Worm (Caenorhabditis elegans) whole organism, L1 larva: ENCODE results near the gene lido-13.

Experiments used
- C04F5.9 ChIP-seq: sonication (generic microtip); optimal IDR thresholded peaks from 2 replicates; lab custom pipeline; 2016; ENCODE audit warnings: missing genetic modification characterization, missing compliant biosample characterization
- C16A3.4 ChIP-seq: fragments of 150-350 bp; optimal IDR thresholded peaks from 2 replicates; lab custom pipeline; 2014; ENCODE audit warnings: missing biosample characterization, missing genetic modification characterization
- C34B4.2 ChIP-seq: sonication (generic microtip); optimal IDR thresholded peaks from 2 replicates; lab custom pipeline; 2017; ENCODE audit warnings: mild to moderate bottlenecking, missing genetic modification characterization, missing compliant biosample characterization
- Y116A8C.19 ChIP-seq: sonication (generic microtip); optimal IDR thresholded peaks from 2 replicates; lab custom pipeline; 2016; ENCODE audit warnings: missing compliant biosample characterization, missing genetic modification characterization, borderline replicate concordance
- aha-1 ChIP-seq: fragments of 150-350 bp; optimal IDR thresholded peaks from 2 replicates; lab custom pipeline; 2014; ENCODE audit warnings: missing biosample characterization, missing genetic modification characterization
- alr-1 ChIP-seq: fragments of 200-800 bp; sonication (Bioruptor generic); optimal IDR thresholded peaks from 2 replicates; lab custom pipeline; 2018; ENCODE audit warnings: borderline replicate concordance, mild to moderate bottlenecking, missing genetic modification characterization, missing compliant biosample characterization
- blmp-1 ChIP-seq: fragments of 150-350 bp; optimal IDR thresholded peaks from 2 replicates; lab custom pipeline; 2014; ENCODE audit warnings: missing biosample characterization, missing genetic modification characterization
- ceh-8 ChIP-seq: fragments of 200-800 bp; sonication (Bioruptor generic); optimal IDR thresholded peaks from 2 replicates; lab custom pipeline; 2018; ENCODE audit warnings: mild to moderate bottlenecking, missing genetic modification characterization, moderate library complexity, missing compliant biosample characterization
- ceh-82 ChIP-seq, 3 experiments: fragments of 150-350 bp in 1 of 3; sonication (generic microtip) in 2 of 3; optimal IDR thresholded peaks; 2 replicates each; lab custom pipeline; 2014 to 2017; ENCODE audit warnings: missing biosample characterization in 3 of 3, missing genetic modification characterization in 3 of 3
- ceh-88 ChIP-seq: fragments of 200-800 bp; sonication (Bioruptor generic); IDR thresholded peaks from 2 replicates; pipeline ENCODE4 v1.3.6; 2022; ENCODE audit warnings: missing genetic modification characterization, missing compliant biosample characterization
- dpl-1 ChIP-seq, 3 experiments: fragments of 150-350 bp in 2 of 3; sonication (generic microtip) in 1 of 3; optimal IDR thresholded peaks; 2 replicates each; lab custom pipeline; 2014 to 2017; ENCODE audit warnings: missing biosample characterization in 3 of 3, missing genetic modification characterization in 3 of 3, missing genetic modification reagents in 3 of 3
- dsc-1 ChIP-seq: sonication (generic microtip); optimal IDR thresholded peaks from 2 replicates; lab custom pipeline; 2016; ENCODE audit warnings: mild to moderate bottlenecking, missing genetic modification characterization, missing compliant biosample characterization
- efl-1 ChIP-seq, 4 experiments: fragments of 150-350 bp; optimal IDR thresholded peaks in 3 of 4; peaks in 1 of 4; 1 replicate in 1 of 4; 2 replicates in 3 of 4; lab custom pipeline; 2014; ENCODE audit warnings: missing biosample characterization in 2 of 4, missing genetic modification characterization in 2 of 4, missing genetic modification reagents in 2 of 4
- elt-2 ChIP-seq: sonication (generic microtip); optimal IDR thresholded peaks from 2 replicates; lab custom pipeline; 2016; ENCODE audit warnings: missing genetic modification characterization, mild to moderate bottlenecking, inconsistent platforms, missing compliant biosample characterization, missing genetic modification reagents
- fkh-10 ChIP-seq: sonication (generic microtip); optimal IDR thresholded peaks from 2 replicates; lab custom pipeline; 2017; ENCODE audit warnings: missing biosample characterization, missing genetic modification reagents, missing genetic modification characterization
- fkh-8 ChIP-seq: sonication (generic microtip); optimal IDR thresholded peaks from 2 replicates; lab custom pipeline; 2016; ENCODE audit warnings: mild to moderate bottlenecking, missing genetic modification characterization, missing compliant biosample characterization
- fos-1 ChIP-seq: fragments of 150-350 bp; optimal IDR thresholded peaks from 2 replicates; lab custom pipeline; 2014; ENCODE audit warnings: missing biosample characterization, missing genetic modification characterization
- grh-1 ChIP-seq: fragments of 200-800 bp; sonication (Bioruptor generic); IDR thresholded peaks from 2 replicates; pipeline ENCODE4 v1.3.6; 2022; ENCODE audit warnings: missing genetic modification reagents, missing genetic modification characterization, missing compliant biosample characterization
- hpl-2 ChIP-seq: fragments of 150-350 bp; optimal IDR thresholded peaks from 2 replicates; lab custom pipeline; 2014; ENCODE audit warnings: missing biosample characterization, missing genetic modification reagents, missing genetic modification characterization
- lin-13 ChIP-seq: fragments of 150-350 bp; optimal IDR thresholded peaks from 2 replicates; lab custom pipeline; 2014; ENCODE audit warnings: missing biosample characterization, missing genetic modification reagents, missing genetic modification characterization
- lin-14 ChIP-seq: fragments of 200-800 bp; sonication (Bioruptor generic); optimal IDR thresholded peaks from 2 replicates; lab custom pipeline; 2018; ENCODE audit warnings: mild to moderate bottlenecking, missing genetic modification characterization, moderate library complexity, missing compliant biosample characterization
- lin-15B ChIP-seq: fragments of 150-350 bp; sonication (generic microtip); optimal IDR thresholded peaks from 3 replicates; lab custom pipeline; 2014; ENCODE audit warnings: missing biosample characterization, missing genetic modification characterization
- lin-35 ChIP-seq, 2 experiments: fragments of 150-350 bp; optimal IDR thresholded peaks; 2 replicates each; lab custom pipeline; 2014; ENCODE audit warnings: missing biosample characterization in 2 of 2, missing genetic modification characterization in 2 of 2, missing genetic modification reagents in 2 of 2
- lir-3 ChIP-seq: sonication (generic microtip); optimal IDR thresholded peaks from 2 replicates; lab custom pipeline; 2016; ENCODE audit warnings: mild to moderate bottlenecking, missing genetic modification characterization, moderate library complexity, missing compliant biosample characterization; ENCODE audit not compliant: poor library complexity
- mep-1 ChIP-seq: fragments of 150-350 bp; optimal IDR thresholded peaks from 2 replicates; lab custom pipeline; 2014; ENCODE audit warnings: missing biosample characterization, missing genetic modification characterization
- nhr-11 ChIP-seq: fragments of 150-350 bp; optimal IDR thresholded peaks from 2 replicates; lab custom pipeline; 2014; ENCODE audit warnings: missing biosample characterization, missing genetic modification characterization
- nhr-20 ChIP-seq: sonication (generic microtip); optimal IDR thresholded peaks from 2 replicates; lab custom pipeline; 2016; ENCODE audit warnings: mild to moderate bottlenecking, missing genetic modification characterization, missing compliant biosample characterization
- nhr-237 ChIP-seq: fragments of 150-350 bp; optimal IDR thresholded peaks from 2 replicates; lab custom pipeline; 2014; ENCODE audit warnings: missing biosample characterization, missing genetic modification characterization
- nhr-47 ChIP-seq: sonication (generic microtip); optimal IDR thresholded peaks from 2 replicates; lab custom pipeline; 2016; ENCODE audit warnings: mild to moderate bottlenecking, missing genetic modification characterization, moderate library complexity, missing compliant biosample characterization
- nhr-71 ChIP-seq: sonication (generic microtip); optimal IDR thresholded peaks from 2 replicates; lab custom pipeline; 2016; ENCODE audit warnings: mild to moderate bottlenecking, missing genetic modification characterization, moderate library complexity, missing compliant biosample characterization
- nhr-76 ChIP-seq: sonication (generic microtip); optimal IDR thresholded peaks from 2 replicates; lab custom pipeline; 2017; ENCODE audit warnings: missing biosample characterization, missing genetic modification characterization
- nhr-85 ChIP-seq: sonication (generic microtip); peaks from one replicate; lab custom pipeline; 2016; ENCODE audit warnings: missing genetic modification characterization, inconsistent platforms, missing compliant biosample characterization
- nhr-90 ChIP-seq: sonication (generic microtip); optimal IDR thresholded peaks from 2 replicates; lab custom pipeline; 2016; ENCODE audit warnings: mild to moderate bottlenecking, missing genetic modification characterization, missing compliant biosample characterization; ENCODE audit not compliant: poor library complexity
- rnt-1 ChIP-seq: sonication (generic microtip); optimal IDR thresholded peaks from 2 replicates; lab custom pipeline; 2016; ENCODE audit warnings: mild to moderate bottlenecking, missing genetic modification characterization, moderate library complexity, missing compliant biosample characterization
- skn-1 ChIP-seq: fragments of 150-350 bp; optimal IDR thresholded peaks from 2 replicates; lab custom pipeline; 2014; ENCODE audit warnings: missing biosample characterization, missing genetic modification characterization
- snpc-4 ChIP-seq: fragments of 150-350 bp; optimal IDR thresholded peaks from 2 replicates; lab custom pipeline; 2014; ENCODE audit warnings: missing biosample characterization, missing genetic modification characterization
- snu-23 ChIP-seq: sonication (generic microtip); optimal IDR thresholded peaks from 2 replicates; lab custom pipeline; 2016; ENCODE audit warnings: missing genetic modification characterization, missing compliant biosample characterization
- sptf-1 ChIP-seq: fragments of 150-350 bp; optimal IDR thresholded peaks from 2 replicates; lab custom pipeline; 2014; ENCODE audit warnings: missing biosample characterization, missing genetic modification characterization
- sup-37 ChIP-seq: fragments of 200-800 bp; sonication (Bioruptor generic); optimal IDR thresholded peaks from 2 replicates; lab custom pipeline; 2018; ENCODE audit warnings: mild to moderate bottlenecking, missing genetic modification characterization, missing compliant biosample characterization
- swsn-7 ChIP-seq: sonication (generic microtip); optimal IDR thresholded peaks from 2 replicates; lab custom pipeline; 2016; ENCODE audit warnings: missing genetic modification characterization, missing compliant biosample characterization
- tbx-2 ChIP-seq: sonication (generic microtip); optimal IDR thresholded peaks from 2 replicates; lab custom pipeline; 2016; ENCODE audit warnings: missing genetic modification characterization, missing compliant biosample characterization
- unc-130 ChIP-seq: fragments of 150-350 bp; optimal IDR thresholded peaks from 2 replicates; lab custom pipeline; 2017; ENCODE audit warnings: missing biosample characterization, missing genetic modification characterization, inconsistent platforms
- unc-62 ChIP-seq: fragments of 150-350 bp; optimal IDR thresholded peaks from 2 replicates; lab custom pipeline; 2014; ENCODE audit warnings: missing biosample characterization, missing genetic modification reagents, missing genetic modification characterization
- unc-98 ChIP-seq: fragments of 200-800 bp; sonication (Bioruptor generic); IDR thresholded peaks from 2 replicates; pipeline ENCODE4 v1.3.6; 2022; ENCODE audit warnings: missing genetic modification characterization, missing compliant biosample characterization
- zip-4 ChIP-seq: fragments of 200-800 bp; sonication (Bioruptor generic); optimal IDR thresholded peaks from 2 replicates; lab custom pipeline; 2018; ENCODE audit warnings: mild to moderate bottlenecking, missing genetic modification characterization, moderate library complexity, missing compliant biosample characterization
- ztf-11 ChIP-seq, 2 experiments: sonication (generic microtip); optimal IDR thresholded peaks; 2 replicates each; lab custom pipeline; 2016 to 2017; ENCODE audit warnings: missing genetic modification characterization in 2 of 2, missing biosample characterization in 1 of 2, missing compliant biosample characterization in 1 of 2
- ztf-4 ChIP-seq: fragments of 150-350 bp; optimal IDR thresholded peaks from 2 replicates; lab custom pipeline; 2014; ENCODE audit warnings: missing biosample characterization, missing genetic modification characterization

The lido-13 gene

ce11 chrII:3055531-3055930, 1.4 kb upstream of the lido-13 start (continued):
- TF ChIP-seq lin-15B (tag; lab: Kevin White, UChicago): no peak
- peak; percentile 27 for TF ChIP-seq nhr-47 (tag; lab: Kevin White, UChicago)
- TF ChIP-seq nhr-11 (tag; lab: Kevin White, UChicago): no peak
- no peak for TF ChIP-seq ceh-88 (GFP tag; lab: Robert Waterston, UW)
- no peak for TF ChIP-seq alr-1 (tag; lab: Kevin White, UChicago)
- peak; percentile 17 for TF ChIP-seq skn-1 (tag; lab: Kevin White, UChicago)
- TF ChIP-seq fos-1: no peak
- TF ChIP-seq mep-1: peak; percentile 33
- TF ChIP-seq lir-3 (tag; lab: Kevin White, UChicago): no peak
- TF ChIP-seq rnt-1 (tag; lab: Kevin White, UChicago): peak; percentile 24
- no peak for TF ChIP-seq nhr-237
- no peak for TF ChIP-seq C04F5.9 (tag; lab: Kevin White, UChicago)
- no peak for TF ChIP-seq sptf-1 (tag; lab: Kevin White, UChicago)
- no peak for TF ChIP-seq C34B4.2
- no peak for TF ChIP-seq hpl-2 (GFP tag; lab: Kevin White, UChicago)

- TF ChIP-seq ztf-11 (tag; optimal IDR thresholded peaks at IDR 0.05; lab: Kevin White, UChicago) (peak in 1 of 2 experiments; percentile 6), C16A3.4 (tag; lab: Kevin White, UChicago) (no peak), C34B4.2 (no peak), snu-23 (GFP tag; lab: Kevin White, UChicago) (peak; percentile 55), nhr-85 (no peak), fkh-8 (tag; lab: Kevin White, UChicago) (peak; percentile 30), lin-35 (GFP tag; optimal IDR thresholded peaks at IDR 0.05; lab: Kevin White, UChicago) (peak in 1 of 2 experiments; percentile 17), nhr-47 (tag; lab: Kevin White, UChicago) (peak; percentile 47), unc-98 (GFP tag; lab: Robert Waterston, UW) (no peak), efl-1 (optimal IDR thresholded peaks at IDR 0.05; lab: Kevin White, UChicago) (peak; percentile 15 to 17), efl-1 (GFP tag; optimal IDR thresholded peaks at IDR 0.05 in 1 of 2; lab: Kevin White, UChicago) (peak in 1 of 2 experiments; percentile 82), lin-13 (GFP tag; lab: Kevin White, UChicago) (no peak), skn-1 (tag; lab: Kevin White, UChicago) (no peak), fos-1 (no peak), ceh-82 (tag; optimal IDR thresholded peaks at IDR 0.05; lab: Kevin White, UChicago) (peak in 1 of 3 experiments; percentile 28), nhr-71 (tag; lab: Kevin White, UChicago) (peak; percentile 36), snpc-4 (tag; lab: Kevin White, UChicago) (no peak), dsc-1 (tag; lab: Kevin White, UChicago) (peak; percentile 12), nhr-90 (no peak), lir-3 (tag; lab: Kevin White, UChicago) (no peak), tbx-2 (tag; lab: Kevin White, UChicago) (peak; percentile 38), zip-4 (GFP tag; lab: Kevin White, UChicago) (no peak), ceh-8 (GFP tag; lab: Kevin White, UChicago) (no peak), nhr-20 (tag; lab: Kevin White, UChicago) (peak; percentile 33), grh-1 (GFP tag; lab: Robert Waterston, UW) (no peak), ztf-4 (tag; lab: Kevin White, UChicago) (no peak), elt-2 (no peak), rnt-1 (tag; lab: Kevin White, UChicago) (peak; percentile 35), Y116A8C.19 (tag; lab: Kevin White, UChicago) (no peak), nhr-76 (tag; lab: Kevin White, UChicago) (no peak), blmp-1 (tag; lab: Kevin White, UChicago) (no peak), unc-130 (tag; lab: Kevin White, UChicago) (no peak), fkh-10 (no peak), unc-62 (GFP tag; lab: Kevin White, UChicago) (no peak), sup-37 (GFP tag; lab: Kevin White, UChicago) (no peak), lin-14 (GFP tag; lab: Kevin White, UChicago) (peak; percentile 67), dpl-1 (GFP tag; optimal IDR thresholded peaks at IDR 0.05; lab: Kevin White, UChicago) (peak in 1 of 3 experiments; percentile 5), C04F5.9 (tag; lab: Kevin White, UChicago) (peak; percentile 11), swsn-7 (tag; lab: Kevin White, UChicago) (peak; percentile 39), aha-1 (tag; lab: Kevin White, UChicago) (no peak)
- TF ChIP-seq, all 84 proteins: peak for 16
Measured at ce11 chrII:3054622-3055021, 501 bp upstream of the lido-13 start.
